Worm (Caenorhabditis elegans): ENCODE results near the gene T21E8.7.

T21E8.7 gene

DNA sequence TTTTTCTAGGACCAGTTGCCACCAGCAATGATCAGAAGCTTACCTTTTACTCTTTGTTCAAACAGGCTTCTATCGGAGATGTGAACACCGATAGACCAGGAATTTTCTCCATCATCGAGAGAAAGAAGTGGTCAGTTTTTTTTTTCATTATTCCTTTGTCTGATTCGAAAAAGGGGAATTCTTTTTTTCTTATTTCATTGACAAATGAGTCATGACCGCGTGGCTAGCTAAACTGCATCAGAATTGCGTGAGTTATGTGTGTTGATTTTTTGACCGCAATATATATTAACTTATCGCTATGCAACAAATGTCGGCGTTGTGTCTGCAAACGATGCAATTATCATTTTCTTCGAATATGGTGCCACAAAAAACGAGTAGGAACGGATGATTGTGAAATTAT is 20.1 kb downstream of the T21E8.7 start:
- TF ChIP-seq him-1 (tag; optimal IDR thresholded peaks at IDR 0.05) (no peak), W03F9.2 (tag; optimal IDR thresholded peaks at IDR 0.05) (no peak), dao-5 (tag; optimal IDR thresholded peaks at IDR 0.05) (no peak)

DNA sequence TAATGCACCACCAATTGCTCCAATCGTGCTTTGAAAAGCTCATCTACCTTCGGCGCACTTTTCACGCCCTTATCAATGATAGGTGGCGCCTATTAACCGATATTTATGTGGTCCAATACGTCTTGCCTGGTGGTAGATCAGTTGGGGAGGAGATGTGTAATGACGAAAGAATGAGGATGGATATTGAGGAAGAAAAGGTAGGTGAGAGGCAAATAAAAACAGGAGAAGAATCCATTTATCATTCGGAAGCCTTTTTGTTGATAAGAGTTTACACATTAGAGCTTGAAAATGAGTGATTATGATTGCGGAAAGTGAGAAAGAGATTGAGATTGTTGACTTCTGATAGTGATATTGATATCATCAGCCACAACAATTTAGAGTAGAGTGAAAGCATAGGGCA is 24.1 kb downstream of the T21E8.7 start:
- TF ChIP-seq him-1 (tag; optimal IDR thresholded peaks at IDR 0.05): no peak
- no peak for TF ChIP-seq W03F9.2 (tag; optimal IDR thresholded peaks at IDR 0.05)
- no peak for TF ChIP-seq dao-5 (tag; optimal IDR thresholded peaks at IDR 0.05)

DNA sequence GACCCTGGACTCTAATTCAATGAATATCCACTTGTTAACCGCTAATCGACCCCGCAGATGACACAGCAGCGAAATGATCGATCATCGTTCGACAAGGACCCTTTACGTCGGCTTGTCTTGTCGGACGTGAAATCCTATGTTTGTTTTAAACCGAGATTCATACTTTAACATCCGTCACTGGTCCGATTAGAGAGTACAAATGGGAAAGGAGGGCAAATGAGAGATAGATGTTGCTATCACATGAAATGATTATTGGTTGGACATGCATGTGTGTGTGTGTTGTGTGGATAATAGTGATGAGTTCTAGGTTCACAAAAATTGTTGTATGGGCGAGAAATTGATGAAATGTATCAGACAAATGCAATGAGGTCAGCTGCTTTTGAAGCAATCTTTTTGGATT is 26.4 kb downstream of the T21E8.7 start:
- TF ChIP-seq dao-5 (tag; optimal IDR thresholded peaks at IDR 0.05) (no peak), him-1 (tag; optimal IDR thresholded peaks at IDR 0.05) (no peak), W03F9.2 (tag; optimal IDR thresholded peaks at IDR 0.05) (no peak)

DNA sequence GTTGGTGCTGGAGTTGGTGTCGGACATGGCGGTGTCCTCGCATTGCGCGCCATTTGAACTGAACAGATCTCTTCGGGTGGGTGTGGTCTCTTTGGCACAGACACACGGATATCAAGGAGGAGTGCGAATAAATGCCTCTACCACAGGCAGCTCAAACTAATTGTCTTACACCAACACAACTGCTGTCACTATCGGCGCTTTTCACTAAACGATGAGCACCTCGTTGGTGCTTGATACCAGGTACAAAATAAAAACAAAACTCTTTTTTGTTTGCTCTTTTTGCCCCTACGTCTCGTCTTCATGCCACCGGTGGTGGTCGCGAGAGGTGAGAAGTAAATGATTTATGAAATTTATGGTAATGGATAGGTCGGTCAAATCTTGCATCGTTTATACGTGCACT is 27.4 kb downstream of the T21E8.7 start, which contains the start of gene F47B10.8:
Gene F47B10.8 (minus strand): TSS at position 101 of the 400 bp plus-strand sequence.
- no peak for TF ChIP-seq him-1 (tag; optimal IDR thresholded peaks at IDR 0.05)
- TF ChIP-seq dao-5 (tag; optimal IDR thresholded peaks at IDR 0.05): no peak
- no peak for TF ChIP-seq W03F9.2 (tag; optimal IDR thresholded peaks at IDR 0.05)

DNA sequence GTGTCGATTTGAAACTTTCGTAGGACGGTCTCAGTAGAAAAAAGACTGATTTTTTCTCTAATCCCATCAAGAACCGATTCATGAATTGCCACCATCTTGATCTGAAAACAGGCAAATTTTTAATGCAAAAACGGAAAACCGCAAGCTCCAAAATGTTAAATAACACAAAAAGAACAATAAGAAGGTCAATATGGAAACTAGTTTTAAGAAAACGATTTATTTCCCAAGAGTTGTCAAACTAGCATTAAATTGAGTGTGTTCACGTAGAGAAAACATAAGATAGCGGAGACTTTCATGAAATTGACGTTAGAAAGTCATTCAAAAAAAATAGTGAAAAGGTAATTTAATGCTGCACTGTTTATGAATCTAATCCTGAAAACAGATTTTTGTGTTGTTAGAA is 30.7 kb downstream of the T21E8.7 start, which contains the start of gene F47B10.9:
Gene F47B10.9 (minus strand): TSS at position 101 of the 400 bp plus-strand sequence.
- no peak for TF ChIP-seq dao-5 (tag; optimal IDR thresholded peaks at IDR 0.05)

DNA sequence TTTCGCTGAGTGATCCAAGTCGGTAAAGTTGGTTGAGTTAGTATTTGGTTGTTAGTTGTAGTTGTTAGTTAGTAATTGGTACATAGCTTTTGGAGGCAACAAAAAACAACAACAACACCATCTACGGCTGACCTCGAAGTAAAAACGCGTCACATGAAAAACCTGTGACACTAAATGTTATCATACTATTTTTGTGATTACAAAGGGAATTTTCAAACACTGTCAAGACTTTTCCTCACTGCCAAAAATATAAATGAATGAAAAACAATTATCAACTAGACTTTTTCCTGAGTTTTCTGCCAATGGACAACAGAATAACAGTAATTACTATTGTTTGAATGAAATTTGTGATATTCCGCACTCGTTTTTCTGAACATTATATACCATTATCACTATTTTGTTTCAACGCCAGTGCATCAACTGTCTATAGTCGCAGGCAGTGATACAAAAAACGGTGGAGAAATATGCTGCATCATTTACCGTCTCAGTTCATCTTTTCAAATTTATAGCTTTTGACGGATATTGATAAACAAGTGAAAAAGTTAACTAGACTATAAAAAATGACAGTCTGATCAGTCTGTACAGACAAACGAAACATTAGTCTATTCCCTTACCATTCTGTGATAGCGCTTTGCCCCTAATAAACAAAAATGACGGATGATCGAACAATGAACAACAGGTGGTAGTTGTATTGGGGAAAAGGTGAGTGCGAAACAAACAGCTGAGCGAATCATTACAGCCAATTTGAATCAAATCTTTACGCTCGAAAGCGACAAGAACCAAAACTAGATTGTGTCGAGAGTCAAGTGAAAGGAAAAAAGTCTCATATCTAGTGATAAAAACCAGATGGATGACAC is 31.3 kb downstream of the T21E8.7 start:
- TF ChIP-seq dao-5 (tag; optimal IDR thresholded peaks at IDR 0.05): no peak
- no peak for TF ChIP-seq W03F9.2 (tag; optimal IDR thresholded peaks at IDR 0.05)
- no peak for TF ChIP-seq him-1 (tag; optimal IDR thresholded peaks at IDR 0.05)

DNA sequence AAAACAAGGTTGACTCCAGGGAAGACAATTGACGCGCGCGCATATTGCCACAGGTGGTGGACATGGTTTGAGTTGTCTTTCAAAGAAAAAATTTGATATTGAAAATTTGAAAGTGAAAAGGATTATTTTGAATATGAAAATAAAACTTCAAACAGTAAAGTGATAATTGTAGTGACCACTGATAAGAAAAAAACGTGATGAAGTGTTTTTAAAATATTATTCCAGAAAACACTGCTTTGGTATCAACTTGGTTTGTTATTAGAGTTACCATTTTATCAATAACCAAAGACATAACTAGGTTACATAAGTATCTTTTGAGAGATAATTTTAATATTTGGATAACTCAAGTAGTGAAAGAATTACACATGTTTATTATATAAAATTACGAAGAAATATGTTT is 32.9 kb downstream of the T21E8.7 start:
- TF ChIP-seq W03F9.2 (tag; optimal IDR thresholded peaks at IDR 0.05): no peak
- TF ChIP-seq dao-5 (tag; optimal IDR thresholded peaks at IDR 0.05): no peak
- no peak for TF ChIP-seq him-1 (tag; optimal IDR thresholded peaks at IDR 0.05)

DNA sequence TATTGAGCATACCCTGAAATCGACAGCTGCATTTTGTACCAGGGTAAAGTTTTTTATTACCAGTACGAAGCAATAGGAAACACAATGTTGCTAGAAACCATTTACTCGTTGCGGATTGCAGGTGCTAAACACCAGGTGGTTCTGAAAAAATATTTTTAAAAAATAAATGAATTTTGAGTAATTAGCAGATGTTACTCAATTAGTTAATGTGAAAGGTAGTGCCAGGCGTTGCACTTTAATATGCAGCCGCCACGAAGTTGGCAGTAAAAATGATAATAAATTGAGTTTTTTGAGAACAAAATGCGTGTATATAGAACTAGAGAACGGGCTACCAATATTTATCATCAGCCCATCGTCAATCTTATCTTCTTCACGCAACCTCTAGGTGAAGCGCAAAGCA is 36.3 kb downstream of the T21E8.7 start, which contains the start of gene nstp-9:
Gene nstp-9 (minus strand): TSS at position 101 of the 400 bp plus-strand sequence.
- TF ChIP-seq him-1 (tag; optimal IDR thresholded peaks at IDR 0.05) (no peak), dao-5 (tag; optimal IDR thresholded peaks at IDR 0.05) (no peak), W03F9.2 (tag; optimal IDR thresholded peaks at IDR 0.05) (no peak)

DNA sequence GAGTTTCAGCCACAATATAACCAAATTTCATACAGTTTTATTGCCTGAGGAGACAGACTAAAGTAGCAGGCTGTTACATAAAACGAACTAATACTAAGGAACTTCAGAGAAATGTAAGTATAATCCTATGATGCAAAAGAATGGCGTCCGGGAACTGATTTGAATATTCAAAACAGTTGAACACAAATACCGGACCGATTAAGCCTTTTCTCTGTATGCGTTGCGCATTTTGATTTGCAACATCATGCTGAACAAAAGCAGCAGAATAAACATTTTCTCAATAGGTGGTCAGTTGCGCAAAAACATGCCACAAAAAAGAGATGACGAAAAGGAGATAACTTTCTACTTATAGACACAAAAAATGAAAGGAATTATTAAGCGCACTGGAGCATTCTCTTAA is 40.7 kb downstream of the T21E8.7 start:
- TF ChIP-seq W03F9.2 (tag; optimal IDR thresholded peaks at IDR 0.05) (no peak), dao-5 (tag; optimal IDR thresholded peaks at IDR 0.05) (no peak), him-1 (tag; optimal IDR thresholded peaks at IDR 0.05) (no peak)

DNA sequence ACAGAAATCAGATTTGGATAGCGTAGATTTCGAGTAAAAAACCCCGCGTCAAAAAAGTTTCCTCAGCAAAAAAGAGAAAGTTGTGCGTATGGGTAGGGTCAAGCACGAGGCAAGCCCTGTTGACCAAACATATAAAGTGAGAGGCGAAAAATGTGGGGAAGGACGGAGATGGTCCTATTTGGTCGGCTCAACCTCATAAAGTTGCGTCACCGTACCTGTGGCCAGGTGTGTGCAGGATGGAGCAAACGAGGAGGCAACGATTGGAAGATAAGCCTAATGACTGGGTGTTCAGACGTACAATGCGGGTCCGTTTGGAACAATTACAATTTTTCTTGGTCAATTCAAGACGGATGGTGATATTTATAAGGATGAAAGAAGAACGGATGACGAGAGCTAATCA is 43.8 kb downstream of the T21E8.7 start:
- TF ChIP-seq dao-5 (tag; optimal IDR thresholded peaks at IDR 0.05) (no peak), him-1 (tag; optimal IDR thresholded peaks at IDR 0.05) (no peak), W03F9.2 (tag; optimal IDR thresholded peaks at IDR 0.05) (no peak)

DNA sequence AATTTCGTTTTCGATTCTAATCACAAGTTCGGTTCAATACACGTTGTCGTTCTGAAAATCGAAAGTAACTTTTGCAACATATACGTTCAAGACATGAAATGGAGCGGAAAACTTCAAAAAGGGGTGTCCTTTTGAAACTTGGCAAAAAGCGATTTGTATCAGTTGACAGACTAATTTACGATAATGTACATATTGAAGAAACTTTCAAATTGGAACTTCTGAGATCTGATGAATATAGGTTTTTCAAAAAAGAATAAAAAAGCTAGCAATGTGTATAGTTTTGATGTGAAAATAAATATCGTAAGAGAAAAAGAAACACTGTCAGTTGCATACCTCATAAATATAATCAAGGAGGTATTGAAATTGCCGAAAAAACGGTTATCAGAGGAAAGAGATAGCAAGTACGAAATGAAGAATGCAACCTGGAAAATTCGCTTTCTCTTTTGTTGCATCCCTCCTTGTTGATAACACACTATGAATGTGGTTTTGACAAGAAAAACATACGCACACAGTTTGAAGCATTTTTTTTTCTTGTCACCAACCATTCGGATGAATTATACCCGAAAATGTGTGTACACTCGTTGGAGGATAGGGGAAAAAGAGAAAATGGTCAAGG is 45.8 kb downstream of the T21E8.7 start, which contains the start of gene dgn-1:
Gene dgn-1 (minus strand): TSS at position 51 of the 616 bp plus-strand sequence.
- TF ChIP-seq W03F9.2 (tag; optimal IDR thresholded peaks at IDR 0.05) (no peak), him-1 (tag; optimal IDR thresholded peaks at IDR 0.05) (no peak), dao-5 (tag; optimal IDR thresholded peaks at IDR 0.05) (no peak)

DNA sequence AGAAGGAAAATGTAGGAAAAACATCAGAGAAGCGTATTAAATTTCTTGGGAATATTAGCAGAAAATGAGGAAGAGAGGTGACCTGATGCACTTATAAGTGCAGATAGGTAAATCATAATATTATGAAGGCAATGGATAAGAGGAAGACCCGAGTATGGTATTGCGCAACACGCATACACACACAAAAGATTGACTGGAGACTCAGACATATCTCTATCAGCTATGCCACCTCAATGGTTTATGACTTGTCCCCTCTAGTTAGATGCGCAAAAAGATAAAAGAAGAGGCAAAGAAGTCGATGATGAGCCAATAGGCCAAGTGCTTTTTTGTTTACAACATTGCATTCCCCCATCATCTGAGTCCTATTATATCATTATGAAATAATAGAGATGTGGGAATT is 48.8 kb downstream of the T21E8.7 start:
- no peak for TF ChIP-seq W03F9.2 (tag; optimal IDR thresholded peaks at IDR 0.05)
- no peak for TF ChIP-seq him-1 (tag; optimal IDR thresholded peaks at IDR 0.05)
- no peak for TF ChIP-seq dao-5 (tag; optimal IDR thresholded peaks at IDR 0.05)

DNA sequence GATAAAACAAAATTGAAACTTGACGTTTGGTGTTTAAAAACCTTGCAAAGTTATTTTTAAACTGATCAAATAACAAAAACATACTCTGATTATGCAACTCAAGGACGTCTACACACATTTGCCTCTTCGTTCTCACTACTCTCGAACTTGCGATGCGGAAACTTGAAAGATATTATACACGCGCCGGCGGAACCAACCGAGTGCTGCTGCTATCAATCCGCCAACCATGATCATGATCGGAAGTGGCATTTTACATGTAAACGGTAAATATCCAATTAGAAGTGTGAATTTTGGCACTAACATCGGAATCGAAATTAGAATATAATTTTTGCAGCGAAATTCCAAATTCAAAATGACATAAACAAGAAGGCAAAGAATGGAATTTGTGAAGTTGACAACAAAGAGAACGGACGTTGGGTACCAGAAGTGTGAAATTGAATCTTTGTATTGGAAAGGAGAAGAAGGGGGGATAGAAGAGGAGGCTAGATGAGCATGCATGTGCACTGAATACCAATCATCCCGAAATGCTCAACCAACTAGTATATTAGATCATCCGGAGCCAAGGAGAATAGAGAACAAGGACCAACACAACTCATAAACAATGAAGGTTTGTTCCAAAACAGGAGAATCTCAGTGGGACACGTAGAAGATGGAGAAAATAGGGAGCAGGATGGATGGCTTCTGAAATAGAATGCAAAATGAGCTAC is 50.2 kb downstream of the T21E8.7 start:
- no peak for TF ChIP-seq him-1 (tag; optimal IDR thresholded peaks at IDR 0.05)
- TF ChIP-seq dao-5 (tag; optimal IDR thresholded peaks at IDR 0.05): no peak
- no peak for TF ChIP-seq W03F9.2 (tag; optimal IDR thresholded peaks at IDR 0.05)
